Fruit fly (Drosophila melanogaster) whole organism, adult: Measurements from ENCODE around the gene nonC.

Source experiments
- CG12768 ChIP-seq: fragments of 200-800 bp; sonication (Bioruptor generic); optimal IDR thresholded peaks from 2 replicates; lab custom pipeline; 2017; ENCODE audit warnings: missing biosample characterization, missing genetic modification characterization, mild to moderate bottlenecking, moderate library complexity, missing genetic modification reagents
- CG5204 ChIP-seq: fragments of 200-800 bp; sonication (Bioruptor generic); optimal IDR thresholded peaks from 2 replicates; lab custom pipeline; 2016; ENCODE audit warnings: missing biosample characterization, missing genetic modification characterization
- CG7045 ChIP-seq: fragments of 200-800 bp; sonication (Bioruptor generic); optimal IDR thresholded peaks from 2 replicates; lab custom pipeline; 2017; ENCODE audit warnings: missing biosample characterization, mild to moderate bottlenecking, missing genetic modification characterization
- CG7101 ChIP-seq: fragments of 200-800 bp; sonication (Bioruptor generic); optimal IDR thresholded peaks from 2 replicates; lab custom pipeline; 2018; ENCODE audit warnings: missing biosample characterization, mild to moderate bottlenecking, missing genetic modification characterization, moderate library complexity
- Hr96 ChIP-seq: fragments of 200-800 bp; sonication (Bioruptor generic); optimal IDR thresholded peaks from 2 replicates; lab custom pipeline; 2016; ENCODE audit warnings: missing biosample characterization, missing genetic modification characterization
- bab1 ChIP-seq: fragments of 200-800 bp; sonication (Bioruptor generic); optimal IDR thresholded peaks from 3 replicates; lab custom pipeline; 2019; ENCODE audit warnings: missing biosample characterization, mild to moderate bottlenecking, missing genetic modification characterization, moderate library complexity
- cnc ChIP-seq, 2 experiments: fragments of >200 bp; optimal IDR thresholded peaks; 2 replicates each; lab custom pipeline; 2017
- kay ChIP-seq: fragments of 200-800 bp; sonication (Bioruptor generic); peaks from one replicate; lab custom pipeline; 2016; ENCODE audit warnings: missing biosample characterization, missing genetic modification characterization, borderline replicate concordance
- ovo ChIP-seq: fragments of 200-800 bp; sonication (Bioruptor generic); optimal IDR thresholded peaks from 2 replicates; lab custom pipeline; 2016; ENCODE audit warnings: missing biosample characterization, missing genetic modification characterization
- pad ChIP-seq: fragments of 200-800 bp; sonication (Bioruptor generic); optimal IDR thresholded peaks from 3 replicates; lab custom pipeline; 2017; ENCODE audit warnings: missing biosample characterization, missing genetic modification characterization, mild to moderate bottlenecking, moderate library complexity, missing genetic modification reagents
- tj ChIP-seq: fragments of 200-800 bp; sonication (Bioruptor generic); optimal IDR thresholded peaks from 3 replicates; lab custom pipeline; 2017; ENCODE audit warnings: missing biosample characterization, mild to moderate bottlenecking, missing genetic modification characterization, moderate library complexity

DNA sequence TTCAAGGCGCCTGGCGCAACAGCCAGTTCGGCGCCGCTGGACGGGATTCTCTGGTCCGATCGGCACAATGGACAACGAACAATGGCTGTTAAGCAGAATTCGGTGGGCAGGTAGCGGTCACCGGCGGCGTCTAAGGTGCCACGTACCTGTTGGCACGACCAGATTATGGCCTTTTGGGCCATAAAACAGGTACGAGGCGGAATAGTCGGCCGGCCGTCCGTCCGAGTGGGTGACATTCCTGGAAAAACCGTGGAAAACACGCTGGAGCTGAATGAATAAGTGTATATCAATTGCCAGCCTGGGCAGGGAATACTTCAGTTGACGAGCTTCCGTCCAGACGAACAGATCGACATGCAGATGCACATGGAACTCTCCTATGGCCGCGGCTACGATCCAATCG is 1.4 kb upstream of the nonC start, which contains the start of gene Atx-1:
- no peak for TF ChIP-seq CG7101
- TF ChIP-seq bab1 (GFP tag; lab: Kevin White, UChicago) = no peak
- no peak for TF ChIP-seq CG7045 (GFP tag; lab: Kevin White, UChicago)
- no peak for TF ChIP-seq kay (GFP tag; lab: Kevin White, UChicago)
- TF ChIP-seq ovo = no peak
- no peak for TF ChIP-seq CG12768 (GFP tag; lab: Kevin White, UChicago)
- no peak for TF ChIP-seq pad (GFP tag; lab: Kevin White, UChicago)
- TF ChIP-seq cnc (optimal IDR thresholded peaks at IDR 0.05; lab: Kevin White, UChicago) = no peak
- no peak for TF ChIP-seq Hr96 (GFP tag; lab: Kevin White, UChicago)
- TF ChIP-seq tj (GFP tag; lab: Kevin White, UChicago) = no peak
- TF ChIP-seq CG5204 (GFP tag; lab: Kevin White, UChicago) = no peak
